Fruit fly (Drosophila melanogaster) S2 (cell line): ENCODE results near the gene Fcp3C.

Experiments used
- CG8478 ChIP-seq: fragments of >200 bp; optimal IDR thresholded peaks from 2 replicates; lab custom pipeline; 2018
- CTCF ChIP-seq, 2 experiments: fragments of >200 bp; optimal IDR thresholded peaks; 2 replicates each; lab custom pipeline; 2018

dm6 chrX:3174374-3174773 is at the start of gene Fcp3C:
- TF ChIP-seq CTCF (optimal IDR thresholded peaks at IDR 0.05; lab: Kevin White, UChicago), result no peak
- TF ChIP-seq CG8478 (lab: Kevin White, UChicago), result no peak
